Worm (Caenorhabditis elegans) whole organism, L4 larva: Measurements from ENCODE around the gene F43C9.1.

Experiments
- D1046.2 ChIP-seq: fragments of 200-800 bp; sonication (Bioruptor generic); IDR thresholded peaks from 2 replicates; pipeline ENCODE4 v1.3.6; 2022; ENCODE audit warnings: missing genetic modification characterization, missing compliant biosample characterization
- F44E2.7 ChIP-seq: fragments of 200-800 bp; sonication (Bioruptor generic); IDR thresholded peaks from 2 replicates; pipeline ENCODE4 v2.1.2; 2022; ENCODE audit warnings: missing genetic modification characterization, missing compliant biosample characterization
- F49E8.2 ChIP-seq: sonication (generic microtip); optimal IDR thresholded peaks from 2 replicates; lab custom pipeline; 2016; ENCODE audit warnings: missing compliant biosample characterization, mild to moderate bottlenecking, missing genetic modification characterization, borderline replicate concordance
- R02D3.7 ChIP-seq: fragments of 150-350 bp; sonication (generic microtip); optimal IDR thresholded peaks from 3 replicates; lab custom pipeline; 2014; ENCODE audit warnings: missing biosample characterization, missing genetic modification characterization
- Y48G9A.11 ChIP-seq: fragments of 200-800 bp; sonication (Bioruptor generic); IDR thresholded peaks from 2 replicates; pipeline ENCODE4 v1.3.6; 2022; ENCODE audit warnings: missing genetic modification reagents, missing genetic modification characterization, missing compliant biosample characterization
- Y5F2A.4 ChIP-seq: fragments of 200-800 bp; sonication (Bioruptor generic); optimal IDR thresholded peaks from 2 replicates; lab custom pipeline; 2018; ENCODE audit warnings: mild to moderate bottlenecking, missing genetic modification characterization, missing compliant biosample characterization
- Y75B8A.6 ChIP-seq: fragments of 200-800 bp; sonication (Bioruptor generic); IDR thresholded peaks from 2 replicates; pipeline ENCODE4 v1.3.6; 2022; ENCODE audit warnings: missing genetic modification reagents, missing genetic modification characterization, missing compliant biosample characterization
- aha-1 ChIP-seq: fragments of 150-350 bp; peaks from one replicate; lab custom pipeline; 2014; ENCODE audit warnings: missing biosample characterization, missing genetic modification characterization
- aly-2 ChIP-seq: sonication (generic microtip); optimal IDR thresholded peaks from 2 replicates; lab custom pipeline; 2018; ENCODE audit warnings: missing biosample characterization, missing genetic modification characterization
- ceh-20 ChIP-seq: fragments of 200-800 bp; sonication (Bioruptor generic); IDR thresholded peaks from 2 replicates; pipeline ENCODE4 v1.3.6; 2022; ENCODE audit warnings: missing genetic modification reagents, missing genetic modification characterization, missing compliant biosample characterization
- cey-2 ChIP-seq: sonication (generic microtip); optimal IDR thresholded peaks from 3 replicates; lab custom pipeline; 2017; ENCODE audit warnings: missing genetic modification characterization, mild to moderate bottlenecking, missing compliant biosample characterization, antibody characterized with exemption, borderline replicate concordance; ENCODE audit not compliant: insufficient read depth
- daf-12 ChIP-seq: fragments of 150-350 bp; optimal IDR thresholded peaks from 2 replicates; lab custom pipeline; 2014; ENCODE audit warnings: missing biosample characterization, missing genetic modification reagents, missing genetic modification characterization
- daf-16 ChIP-seq, 3 experiments: sonication (generic microtip); optimal IDR thresholded peaks; 2 replicates each; lab custom pipeline; 2016 to 2017; ENCODE audit warnings: missing genetic modification characterization in 3 of 3, missing genetic modification reagents in 3 of 3, mild to moderate bottlenecking in 2 of 3, missing compliant biosample characterization in 2 of 3, missing biosample characterization in 1 of 3, moderate library complexity in 1 of 3
- daf-19 ChIP-seq: fragments of 200-800 bp; sonication (Bioruptor generic); conservative IDR thresholded peaks from 2 replicates; pipeline ENCODE4 v1.3.6; 2022; ENCODE audit warnings: missing genetic modification characterization, missing compliant biosample characterization
- dmd-9 ChIP-seq: fragments of 200-800 bp; sonication (Bioruptor generic); IDR thresholded peaks from 2 replicates; pipeline ENCODE4 v1.3.6; 2022; ENCODE audit warnings: missing genetic modification reagents, missing genetic modification characterization, missing compliant biosample characterization
- dpl-1 ChIP-seq: fragments of 150-350 bp; optimal IDR thresholded peaks from 2 replicates; lab custom pipeline; 2014; ENCODE audit warnings: missing biosample characterization, missing genetic modification reagents, missing genetic modification characterization
- duxl-1 ChIP-seq: sonication (generic microtip); optimal IDR thresholded peaks from 2 replicates; lab custom pipeline; 2016; ENCODE audit warnings: mild to moderate bottlenecking, missing genetic modification characterization, moderate library complexity, missing compliant biosample characterization; ENCODE audit not compliant: poor library complexity
- dve-1 ChIP-seq: sonication (generic microtip); optimal IDR thresholded peaks from 2 replicates; lab custom pipeline; 2017; ENCODE audit warnings: antibody characterized with exemption, mild to moderate bottlenecking, missing genetic modification characterization, missing compliant biosample characterization; ENCODE audit not compliant: insufficient read depth
- fkh-10 ChIP-seq: fragments of 150-350 bp; optimal IDR thresholded peaks from 2 replicates; lab custom pipeline; 2014; ENCODE audit warnings: missing biosample characterization, missing genetic modification reagents, missing genetic modification characterization
- fos-1 ChIP-seq: fragments of 150-350 bp; optimal IDR thresholded peaks from 2 replicates; lab custom pipeline; 2014; ENCODE audit warnings: missing biosample characterization, missing genetic modification characterization
- hif-1 ChIP-seq, 2 experiments: sonication (generic microtip); optimal IDR thresholded peaks; 2 replicates each; lab custom pipeline; 2016 to 2017; ENCODE audit warnings: missing compliant biosample characterization in 2 of 2, missing genetic modification characterization in 2 of 2, missing genetic modification reagents in 2 of 2, missing genotype in 2 of 2, mild to moderate bottlenecking in 1 of 2
- hlh-11 ChIP-seq: fragments of 200-800 bp; sonication (Bioruptor generic); optimal IDR thresholded peaks from 2 replicates; lab custom pipeline; 2018; ENCODE audit warnings: mild to moderate bottlenecking, missing genetic modification characterization, missing compliant biosample characterization
- hlh-30 ChIP-seq: sonication (generic microtip); optimal IDR thresholded peaks from 2 replicates; lab custom pipeline; 2017; ENCODE audit warnings: antibody characterized with exemption, mild to moderate bottlenecking, missing genetic modification characterization, missing compliant biosample characterization; ENCODE audit not compliant: insufficient read depth
- jun-1 ChIP-seq: fragments of 150-350 bp; optimal IDR thresholded peaks from 2 replicates; lab custom pipeline; 2014; ENCODE audit warnings: missing biosample characterization, missing genetic modification reagents, missing genetic modification characterization
- lin-15B ChIP-seq: fragments of 150-350 bp; sonication (generic microtip); optimal IDR thresholded peaks from 3 replicates; lab custom pipeline; 2014; ENCODE audit warnings: missing biosample characterization, missing genetic modification characterization
- lin-29 ChIP-seq: fragments of 200-800 bp; sonication (Bioruptor generic); IDR thresholded peaks from 2 replicates; pipeline ENCODE4 v1.3.6; 2022; ENCODE audit warnings: missing genetic modification reagents, missing genetic modification characterization, missing compliant biosample characterization
- lir-3 ChIP-seq: sonication (generic microtip); optimal IDR thresholded peaks from 2 replicates; lab custom pipeline; 2016; ENCODE audit warnings: mild to moderate bottlenecking, missing genetic modification characterization, missing compliant biosample characterization
- mdl-1 ChIP-seq, 2 experiments: fragments of 150-350 bp in 1 of 2; sonication (generic microtip) in 1 of 2; optimal IDR thresholded peaks; 2 replicates each; lab custom pipeline; 2014 to 2017; ENCODE audit warnings: missing biosample characterization in 2 of 2, missing genetic modification characterization in 2 of 2
- mxl-2 ChIP-seq: fragments of 200-800 bp; sonication (Bioruptor generic); conservative IDR thresholded peaks from 2 replicates; pipeline ENCODE4 v1.3.6; 2022; ENCODE audit warnings: missing genetic modification reagents, missing genetic modification characterization, missing compliant biosample characterization
- mxl-3 ChIP-seq: fragments of 200-800 bp; sonication (Bioruptor generic); optimal IDR thresholded peaks from 2 replicates; lab custom pipeline; 2018; ENCODE audit warnings: mild to moderate bottlenecking, missing genetic modification characterization, missing compliant biosample characterization
- nhr-25 ChIP-seq: sonication (generic microtip); optimal IDR thresholded peaks from 2 replicates; lab custom pipeline; 2017; ENCODE audit warnings: missing genetic modification characterization, mild to moderate bottlenecking, missing compliant biosample characterization, antibody characterized with exemption, moderate library complexity, borderline replicate concordance; ENCODE audit not compliant: insufficient read depth
- nhr-6 ChIP-seq: fragments of 150-350 bp; optimal IDR thresholded peaks from 2 replicates; lab custom pipeline; 2014; ENCODE audit warnings: missing biosample characterization, missing genetic modification characterization
- nhr-76 ChIP-seq: fragments of 150-350 bp; optimal IDR thresholded peaks from 2 replicates; lab custom pipeline; 2014; ENCODE audit warnings: missing biosample characterization, missing genetic modification characterization
- pha-4 ChIP-seq, 2 experiments: fragments of 150-350 bp in 1 of 2; fragments of 200-800 bp in 1 of 2; sonication (Bioruptor generic) in 1 of 2; IDR thresholded peaks in 1 of 2; optimal IDR thresholded peaks in 1 of 2; 2 replicates each; pipeline versions ENCODE4 v1.3.6 to Lab custom; 2014 to 2022; ENCODE audit warnings: missing genetic modification characterization in 2 of 2, missing genetic modification reagents in 2 of 2, missing biosample characterization in 1 of 2, missing compliant biosample characterization in 1 of 2
- php-3 ChIP-seq: fragments of 200-800 bp; sonication (Bioruptor generic); IDR thresholded peaks from 2 replicates; pipeline ENCODE4 v1.3.6; 2022; ENCODE audit warnings: missing genetic modification reagents, missing genetic modification characterization, missing compliant biosample characterization
- pqm-1 ChIP-seq: sonication (generic microtip); optimal IDR thresholded peaks from 2 replicates; lab custom pipeline; 2017; ENCODE audit warnings: missing biosample characterization, missing genetic modification characterization
- saeg-2 ChIP-seq: fragments of 200-800 bp; sonication (Bioruptor generic); IDR thresholded peaks from 2 replicates; pipeline ENCODE4 v1.3.6; 2022; ENCODE audit warnings: missing genetic modification reagents, missing genetic modification characterization, missing compliant biosample characterization
- set-16 ChIP-seq: fragments of 200-800 bp; sonication (Bioruptor generic); IDR thresholded peaks from 2 replicates; pipeline ENCODE4 v1.3.6; 2022; ENCODE audit warnings: missing genetic modification reagents, missing genetic modification characterization, missing compliant biosample characterization
- skn-1 ChIP-seq: fragments of 150-350 bp; optimal IDR thresholded peaks from 2 replicates; lab custom pipeline; 2014; ENCODE audit warnings: missing biosample characterization, missing genetic modification characterization
- snpc-4 ChIP-seq: fragments of 150-350 bp; optimal IDR thresholded peaks from 2 replicates; lab custom pipeline; 2014; ENCODE audit warnings: missing biosample characterization, missing genetic modification characterization
- unc-130 ChIP-seq: sonication (generic microtip); optimal IDR thresholded peaks from 2 replicates; lab custom pipeline; 2016; ENCODE audit warnings: missing genetic modification reagents, missing genetic modification characterization, missing compliant biosample characterization
- unc-39 ChIP-seq: sonication (generic microtip); optimal IDR thresholded peaks from 2 replicates; lab custom pipeline; 2017; ENCODE audit warnings: missing biosample characterization, missing genetic modification characterization
- zfp-2 ChIP-seq: sonication (generic microtip); optimal IDR thresholded peaks from 2 replicates; lab custom pipeline; 2016; ENCODE audit warnings: mild to moderate bottlenecking, missing genetic modification characterization, missing compliant biosample characterization
- ztf-7 ChIP-seq: fragments of 150-350 bp; optimal IDR thresholded peaks from 2 replicates; lab custom pipeline; 2014; ENCODE audit warnings: missing biosample characterization, missing genetic modification characterization

F43C9.1 gene

ce11 chrX:4818872-4819271 lies 25.8 kb downstream of the F43C9.1 start (continued):
- TF ChIP-seq hlh-30 (tag; lab: Kevin White, UChicago) (peak; percentile 26), skn-1 (tag; lab: Kevin White, UChicago) (no peak), php-3 (no peak), hlh-11 (tag; lab: Kevin White, UChicago) (peak; percentile 67), lin-29 (GFP tag; lab: Robert Waterston, UW) (no peak), dmd-9 (GFP tag; lab: Robert Waterston, UW) (no peak), mdl-1 (tag; optimal IDR thresholded peaks at IDR 0.05; lab: Kevin White, UChicago) (no peak), nhr-76 (tag; lab: Kevin White, UChicago) (no peak), pha-4 (GFP tag; IDR thresholded peaks at IDR 0.05; lab: Robert Waterston, UW) (no peak), pha-4 (tag; optimal IDR thresholded peaks at IDR 0.05; lab: Kevin White, UChicago) (no peak), Y48G9A.11 (GFP tag; lab: Robert Waterston, UW) (no peak), cey-2 (no peak), hif-1 (tag; optimal IDR thresholded peaks at IDR 0.05; lab: Kevin White, UChicago) (no peak), lir-3 (tag; lab: Kevin White, UChicago) (no peak), dve-1 (tag; lab: Kevin White, UChicago) (peak; percentile 70), fkh-10 (GFP tag; lab: Kevin White, UChicago) (no peak), zfp-2 (no peak), ztf-7 (tag; lab: Kevin White, UChicago) (no peak), fos-1 (no peak), snpc-4 (no peak), lin-15B (no peak), dpl-1 (GFP tag; lab: Kevin White, UChicago) (no peak), set-16 (GFP tag; lab: Robert Waterston, UW) (no peak), aha-1 (tag; lab: Kevin White, UChicago) (no peak), nhr-25 (no peak), ceh-20 (no peak), R02D3.7 (tag; lab: Kevin White, UChicago) (no peak), mxl-3 (GFP tag; lab: Kevin White, UChicago) (no peak), aly-2 (tag; lab: Kevin White, UChicago) (no peak), F49E8.2 (tag; lab: Kevin White, UChicago) (no peak), mxl-2 (GFP tag; lab: Robert Waterston, UW) (no peak), daf-19 (no peak), Y75B8A.6 (GFP tag; lab: Robert Waterston, UW) (no peak), daf-12 (tag; lab: Kevin White, UChicago) (no peak), pqm-1 (tag; lab: Kevin White, UChicago) (peak; percentile 98), Y5F2A.4 (no peak), duxl-1 (no peak), unc-130 (GFP tag; lab: Kevin White, UChicago) (no peak), D1046.2 (no peak), jun-1 (tag; lab: Kevin White, UChicago) (no peak), F44E2.7 (GFP tag; lab: Robert Waterston, UW) (no peak), nhr-6 (tag; lab: Kevin White, UChicago) (no peak), saeg-2 (GFP tag; lab: Robert Waterston, UW) (no peak), daf-16 (GFP tag; optimal IDR thresholded peaks at IDR 0.05; lab: Kevin White, UChicago) (peak in 1 of 2 experiments; percentile 46), daf-16 (tag; optimal IDR thresholded peaks at IDR 0.05; lab: Kevin White, UChicago) (peak; percentile 98), unc-39 (tag; lab: Kevin White, UChicago) (no peak)
